Worm (Caenorhabditis elegans): Measurements from ENCODE around the gene rps-29.

Gene rps-29

DNA sequence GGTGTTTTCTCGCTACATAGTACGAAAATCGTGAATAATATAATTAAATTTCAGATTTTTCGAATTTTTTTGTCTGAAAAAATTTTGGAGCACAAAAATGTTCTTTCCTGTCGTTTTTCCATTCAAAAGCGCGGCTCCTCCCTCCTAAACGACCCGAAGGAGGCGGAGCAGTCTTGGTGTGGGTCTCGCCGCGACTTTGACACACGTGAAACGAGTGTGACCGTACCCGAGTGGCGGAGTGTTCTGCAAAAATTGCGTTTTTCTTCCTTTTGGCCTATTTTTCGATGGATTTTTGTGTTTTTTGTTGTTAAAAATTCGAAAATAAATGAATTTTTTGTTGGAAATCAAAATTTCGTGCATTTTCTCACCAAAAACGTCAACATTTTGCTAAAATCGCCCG lies 505 bp upstream of the rps-29 start, which contains the start of gene snt-2 (continued):
- TF ChIP-seq unc-86 (tag; optimal IDR thresholded peaks at IDR 0.05) (peak; percentile 72), snu-23 (GFP tag; optimal IDR thresholded peaks at IDR 0.05) (peak; percentile 88), irx-1 (tag; optimal IDR thresholded peaks at IDR 0.05) (peak; percentile 76), lin-15B (tag; optimal IDR thresholded peaks at IDR 0.05) (peak; percentile 72), fos-1 (tag; optimal IDR thresholded peaks at IDR 0.05) (peak; percentile 62), nhr-71 (tag; optimal IDR thresholded peaks at IDR 0.05) (peak; percentile 85), mdl-1 (tag; optimal IDR thresholded peaks at IDR 0.05) (peak in 1 of 2 experiments; percentile 63), nhr-85 (tag) (peak; percentile 85), unc-30 (tag; optimal IDR thresholded peaks at IDR 0.05) (no peak), hpl-2 (GFP tag; optimal IDR thresholded peaks at IDR 0.05) (peak; percentile 26), efl-3 (GFP tag; optimal IDR thresholded peaks at IDR 0.05) (no peak), ceh-88 (GFP tag; IDR thresholded peaks at IDR 0.05) (peak; percentile 30; the same call in 1 of the 2 replicates), zag-1 (tag; optimal IDR thresholded peaks at IDR 0.05) (no peak), pqm-1 (tag; optimal IDR thresholded peaks at IDR 0.05) (no peak), elt-3 (tag; optimal IDR thresholded peaks at IDR 0.05) (peak in 2 of 6 experiments; percentile 37 to 44), lin-14 (GFP tag; optimal IDR thresholded peaks at IDR 0.05) (no peak), unc-98 (GFP tag; IDR thresholded peaks at IDR 0.05) (no peak), ceh-90 (tag; optimal IDR thresholded peaks at IDR 0.05) (peak; percentile 18), mab-9 (GFP tag; IDR thresholded peaks at IDR 0.05) (no peak), C34B4.2 (tag; optimal IDR thresholded peaks at IDR 0.05) (no peak), lin-13 (GFP tag; optimal IDR thresholded peaks at IDR 0.05) (peak; percentile 70), nhr-20 (tag; optimal IDR thresholded peaks at IDR 0.05) (peak; percentile 73), swsn-7 (tag; optimal IDR thresholded peaks at IDR 0.05) (peak; percentile 76), F16B12.6 (tag; optimal IDR thresholded peaks at IDR 0.05) (peak; percentile 44), nhr-19 (GFP tag; conservative IDR thresholded peaks at IDR 0.05) (peak; percentile 77), zip-4 (GFP tag; optimal IDR thresholded peaks at IDR 0.05) (peak; percentile 24), nhr-12 (tag; optimal IDR thresholded peaks at IDR 0.05) (no peak), fkh-8 (tag; optimal IDR thresholded peaks at IDR 0.05) (peak; percentile 84), lsy-2 (tag; optimal IDR thresholded peaks at IDR 0.05) (peak; percentile 99), ceh-63 (GFP tag; optimal IDR thresholded peaks at IDR 0.05) (no peak), fkh-10 (GFP tag; optimal IDR thresholded peaks at IDR 0.05) (peak; percentile 5), fkh-4 (tag; optimal IDR thresholded peaks at IDR 0.05; ENCODE audit: borderline replicate concordance) (peak; percentile 27), lin-35 (GFP tag; optimal IDR thresholded peaks at IDR 0.05) (peak; percentile 79 to 89), xbp-1 (tag; optimal IDR thresholded peaks at IDR 0.05) (peak; percentile 71), Y116A8C.19 (tag; optimal IDR thresholded peaks at IDR 0.05; ENCODE audit: borderline replicate concordance) (no peak), ces-1 (GFP tag; optimal IDR thresholded peaks at IDR 0.05) (no peak), dsc-1 (tag; optimal IDR thresholded peaks at IDR 0.05) (peak; percentile 77), pax-3 (tag; optimal IDR thresholded peaks at IDR 0.05) (peak; percentile 63), nhr-237 (tag; optimal IDR thresholded peaks at IDR 0.05) (peak; percentile 36), nhr-76 (tag; optimal IDR thresholded peaks at IDR 0.05) (no peak), ama-1 (optimal IDR thresholded peaks at IDR 0.05) (no peak), nhr-90 (tag; optimal IDR thresholded peaks at IDR 0.05; ENCODE audit: poor library complexity) (peak; percentile 76), alr-1 (tag; optimal IDR thresholded peaks at IDR 0.05; ENCODE audit: borderline replicate concordance) (no peak), ceh-82 (tag; optimal IDR thresholded peaks at IDR 0.05) (peak; percentile 53 to 95 (median 75)), nhr-47 (tag; optimal IDR thresholded peaks at IDR 0.05) (peak; percentile 85), nhr-28 (tag; optimal IDR thresholded peaks at IDR 0.05) (no peak), ceh-8 (GFP tag; optimal IDR thresholded peaks at IDR 0.05) (no peak), lin-39 (tag; optimal IDR thresholded peaks at IDR 0.05) (peak; percentile 40), skn-1 (tag; optimal IDR thresholded peaks at IDR 0.05) (peak; percentile 85), ztf-11 (tag; optimal IDR thresholded peaks at IDR 0.05) (peak in 1 of 2 experiments; percentile 3), grh-1 (GFP tag; IDR thresholded peaks at IDR 0.05) (no peak), ztf-4 (tag; optimal IDR thresholded peaks at IDR 0.05) (peak; percentile 16), snpc-4 (tag; optimal IDR thresholded peaks at IDR 0.05) (peak; percentile 43), nhr-84 (tag; optimal IDR thresholded peaks at IDR 0.05) (no peak)

Data from whole organism, L1 larva.